Worm (Caenorhabditis elegans): Measurements from ENCODE around the gene srh-200.

- TF ChIP-seq pbrm-1 (GFP tag; IDR thresholded peaks at IDR 0.05) (no peak), ets-4 (GFP tag; optimal IDR thresholded peaks at IDR 0.05) (no peak), dpl-1 (GFP tag; optimal IDR thresholded peaks at IDR 0.05) (no peak), zim-3 (tag; optimal IDR thresholded peaks at IDR 0.05) (no peak), sea-2 (GFP tag; IDR thresholded peaks at IDR 0.05) (no peak), ceh-79 (tag; optimal IDR thresholded peaks at IDR 0.05) (no peak), tbp1 (GFP tag; optimal IDR thresholded peaks at IDR 0.05) (no peak), egl-18 (GFP tag; IDR thresholded peaks at IDR 0.05) (no peak), K11D2.4 (GFP tag; IDR thresholded peaks at IDR 0.05) (no peak), K12H6.12 (tag; optimal IDR thresholded peaks at IDR 0.05) (no peak), snpc-4 (GFP tag; optimal IDR thresholded peaks at IDR 0.05) (no peak), snpc-4 (tag; optimal IDR thresholded peaks at IDR 0.05) (no peak)
These were observed 18.8 kb downstream of the srh-200 start, which contains the start of gene srd-31 for ce11 chrV:7634657-7635056.
